Worm (Caenorhabditis elegans) whole organism, L1 larva: ENCODE measurements around the gene col-127.
"Not testable (repeated sequence)": the region's sequence is repeated elsewhere in the genome, so short reads cannot be mapped to it uniquely, and the experiment has no call there.

Source experiments
- F16B12.6 ChIP-seq: fragments of 150-350 bp; optimal IDR thresholded peaks from 2 replicates; lab custom pipeline; 2014; ENCODE audit warnings: missing biosample characterization, missing genetic modification characterization
- fkh-10 ChIP-seq: sonication (generic microtip); optimal IDR thresholded peaks from 2 replicates; lab custom pipeline; 2017; ENCODE audit warnings: missing biosample characterization, missing genetic modification reagents, missing genetic modification characterization
- jun-1 ChIP-seq: fragments of 150-350 bp; optimal IDR thresholded peaks from 2 replicates; lab custom pipeline; 2014; ENCODE audit warnings: missing biosample characterization, missing genetic modification reagents, missing genetic modification characterization
- nhr-76 ChIP-seq: sonication (generic microtip); optimal IDR thresholded peaks from 2 replicates; lab custom pipeline; 2017; ENCODE audit warnings: missing biosample characterization, missing genetic modification characterization
- pag-3 ChIP-seq: sonication (generic microtip); optimal IDR thresholded peaks from 2 replicates; lab custom pipeline; 2017; ENCODE audit warnings: missing genetic modification characterization, mild to moderate bottlenecking, missing compliant biosample characterization, antibody characterized with exemption, borderline replicate concordance; ENCODE audit not compliant: insufficient read depth
- snu-23 ChIP-seq: sonication (generic microtip); optimal IDR thresholded peaks from 2 replicates; lab custom pipeline; 2016; ENCODE audit warnings: missing genetic modification characterization, missing compliant biosample characterization

ce11 chrIV:11253689-11254088 is 12.3 kb downstream of the col-127 start, which contains the start of gene C05C12.1:
- not testable (repeated sequence) for TF ChIP-seq nhr-76 (tag; lab: Kevin White, UChicago); snu-23 (GFP tag; lab: Kevin White, UChicago); jun-1 (tag; lab: Kevin White, UChicago); fkh-10 (GFP tag; lab: Kevin White, UChicago); pag-3; F16B12.6
